Fruit fly (Drosophila melanogaster): ENCODE results near the gene kl-5.
"Not testable (repeated sequence)": the region's sequence is repeated elsewhere in the genome, so short reads cannot be mapped to it uniquely, and the experiment has no call there.

kl-5 gene

dm6 chrY:137386-137785 is at the start of gene kl-5:
Gene kl-5, minus strand, starts transcription at chrY:137486.
- not testable (repeated sequence) for TF ChIP-seq Scr (GFP tag; IDR thresholded peaks at IDR 0.05; ENCODE audit: partially characterized antibody); CG8290 (GFP tag; optimal IDR thresholded peaks at IDR 0.05); CG8290 (tag; optimal IDR thresholded peaks at IDR 0.05); CG8478 (optimal IDR thresholded peaks at IDR 0.05)

- TF ChIP-seq yki (optimal IDR thresholded peaks at IDR 0.05) (peak; percentile 95), Gug (GFP tag; IDR thresholded peaks at IDR 0.05) (peak; percentile 80; the same call in 3 of the 4 replicates), Hr39 (optimal IDR thresholded peaks at IDR 0.05) (peak; percentile 79), Trl (optimal IDR thresholded peaks at IDR 0.05) (peak in 1 of 2 experiments; percentile 92)
- not testable (repeated sequence) for TF ChIP-seq Trl (GFP tag; optimal IDR thresholded peaks at IDR 0.05)
These were observed 13.1 kb downstream of the kl-5 start for dm6 chrY:124157-124556.

- TF ChIP-seq CG42726 (GFP tag; IDR thresholded peaks at IDR 0.05; ENCODE audit: partially characterized antibody) = no peak
- no peak for TF ChIP-seq zf30C (GFP tag; optimal IDR thresholded peaks at IDR 0.05)
- TF ChIP-seq CG10321 (GFP tag; IDR thresholded peaks at IDR 0.05) = no peak
- TF ChIP-seq HLHmδ (GFP tag; optimal IDR thresholded peaks at IDR 0.05) = no peak
- TF ChIP-seq Nf-YC (tag; optimal IDR thresholded peaks at IDR 0.05) = no peak
- no peak for TF ChIP-seq Nf-YB (GFP tag; optimal IDR thresholded peaks at IDR 0.05)
- TF ChIP-seq CG10565 (GFP tag; optimal IDR thresholded peaks at IDR 0.05) = no peak
- no peak for TF ChIP-seq ken (GFP tag; IDR thresholded peaks at IDR 0.05)
- TF ChIP-seq bab2 (GFP tag; optimal IDR thresholded peaks at IDR 0.05) = no peak
- no peak for TF ChIP-seq CG12744 (GFP tag; optimal IDR thresholded peaks at IDR 0.05)
- TF ChIP-seq CG30020 (tag; optimal IDR thresholded peaks at IDR 0.05) = no peak
- TF ChIP-seq gem (tag; optimal IDR thresholded peaks at IDR 0.05) = no peak
- no peak for TF ChIP-seq fru (optimal IDR thresholded peaks at IDR 0.05)
- TF ChIP-seq Vsx1 (GFP tag; optimal IDR thresholded peaks at IDR 0.05) = no peak
- TF ChIP-seq amos (GFP tag; IDR thresholded peaks at IDR 0.05; ENCODE audit: partially characterized antibody) = no peak
- no peak for TF ChIP-seq ftz-f1 (GFP tag; optimal IDR thresholded peaks at IDR 0.05)
- no peak for TF ChIP-seq Abd-B (GFP tag; optimal IDR thresholded peaks at IDR 0.05)
- TF ChIP-seq chm (GFP tag; IDR thresholded peaks at IDR 0.05) = no peak
- no peak for TF ChIP-seq sima (GFP tag; optimal IDR thresholded peaks at IDR 0.05)
These were observed 127.8 kb downstream of the kl-5 start, which contains the start of gene Pp1-Y1 for dm6 chrY:9533-9932. Gene Pp1-Y1, plus strand, starts transcription at chrY:9833.
